Worm (Caenorhabditis elegans) whole organism, late embryonic: ENCODE data around the gene aqp-5.

Experiments
- C08G9.2 ChIP-seq: sonication (generic microtip); optimal IDR thresholded peaks from 2 replicates; lab custom pipeline; 2016; ENCODE audit warnings: mild to moderate bottlenecking, missing genetic modification characterization, moderate library complexity, missing compliant biosample characterization
- ceh-48 ChIP-seq: sonication (generic microtip); optimal IDR thresholded peaks from 2 replicates; lab custom pipeline; 2016; ENCODE audit warnings: missing genetic modification characterization, inconsistent platforms, missing compliant biosample characterization
- elt-2 ChIP-seq: sonication (generic microtip); optimal IDR thresholded peaks from 2 replicates; lab custom pipeline; 2016; ENCODE audit warnings: missing genetic modification reagents, missing genetic modification characterization, missing compliant biosample characterization
- nhr-232 ChIP-seq: sonication (generic microtip); optimal IDR thresholded peaks from 2 replicates; lab custom pipeline; 2016; ENCODE audit warnings: missing genetic modification characterization, missing compliant biosample characterization
- pha-4 ChIP-seq: fragments of 150-350 bp; optimal IDR thresholded peaks from 2 replicates; lab custom pipeline; 2018; ENCODE audit warnings: missing biosample characterization, missing genetic modification reagents, missing genetic modification characterization
- sox-4 ChIP-seq: sonication (generic microtip); optimal IDR thresholded peaks from 2 replicates; lab custom pipeline; 2017; ENCODE audit warnings: mild to moderate bottlenecking, missing genetic modification characterization, inconsistent platforms, missing compliant biosample characterization
- tbx-2 ChIP-seq: sonication (generic microtip); optimal IDR thresholded peaks from 2 replicates; lab custom pipeline; 2016; ENCODE audit warnings: missing genetic modification characterization, missing compliant biosample characterization

DNA sequence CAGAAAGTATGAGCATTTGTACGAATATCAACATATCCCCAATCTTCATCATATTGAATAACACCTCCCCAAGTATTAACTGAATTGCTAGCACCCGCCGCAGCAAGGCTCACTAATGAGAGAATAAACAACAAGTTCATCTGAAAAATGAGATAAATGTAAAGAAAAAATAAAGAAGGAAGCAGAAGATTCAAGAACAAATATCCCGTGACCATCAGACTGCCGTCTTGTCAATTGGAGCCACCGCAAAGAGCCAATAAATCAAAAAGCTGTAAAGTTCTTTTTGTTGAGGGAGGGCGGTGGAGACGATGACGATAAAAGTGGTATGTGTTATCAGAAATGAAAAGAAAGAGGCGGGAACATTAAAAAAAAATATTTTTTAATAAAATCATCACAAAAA, 38.1 kb upstream of the aqp-5 start, which contains the start of gene Y32F6A.5:
- no peak for TF ChIP-seq pha-4
- no peak for TF ChIP-seq nhr-232 (tag; lab: Kevin White, UChicago)
- TF ChIP-seq elt-2 = no peak
- no peak for TF ChIP-seq tbx-2 (tag; lab: Kevin White, UChicago)
- TF ChIP-seq ceh-48 = no peak
- no peak for TF ChIP-seq sox-4
- TF ChIP-seq C08G9.2 = no peak
